Worm (Caenorhabditis elegans): ENCODE measurements around the gene vha-2.

Gene vha-2

DNA sequence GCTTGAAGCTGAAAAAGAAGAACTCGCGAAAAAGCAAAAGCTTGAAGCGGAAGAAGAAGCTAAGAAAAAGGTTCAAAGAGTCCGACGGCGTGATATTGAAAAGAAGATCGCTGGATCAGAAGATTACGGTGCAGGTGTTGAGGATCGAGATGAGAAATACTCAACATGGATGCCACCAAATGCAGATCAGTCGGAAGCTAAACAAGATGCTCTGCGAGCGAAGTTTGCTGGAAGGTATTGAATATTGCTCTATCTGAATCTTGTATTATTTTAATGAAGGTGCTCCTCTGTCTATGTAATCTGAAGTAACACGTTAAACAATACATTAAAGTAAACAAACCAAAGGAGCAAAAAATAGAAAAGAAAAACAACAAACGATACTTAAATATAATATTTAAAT, 20.1 kb downstream of the vha-2 start:
- TF ChIP-seq dve-1 (tag; optimal IDR thresholded peaks at IDR 0.05; ENCODE audit: insufficient read depth) (no peak), madf-5 (GFP tag; IDR thresholded peaks at IDR 0.05) (no peak), ces-1 (GFP tag; optimal IDR thresholded peaks at IDR 0.05) (no peak), spr-1 (tag; optimal IDR thresholded peaks at IDR 0.05) (no peak), F26F4.8 (GFP tag; conservative IDR thresholded peaks at IDR 0.05) (no peak), daf-12 (tag; optimal IDR thresholded peaks at IDR 0.05) (no peak), egl-43 (GFP tag; IDR thresholded peaks at IDR 0.05) (no peak), nhr-10 (tag; optimal IDR thresholded peaks at IDR 0.05) (no peak), ceh-20 (GFP tag; IDR thresholded peaks at IDR 0.05) (no peak), F37D6.2 (tag; optimal IDR thresholded peaks at IDR 0.05) (no peak), dmd-8 (GFP tag; IDR thresholded peaks at IDR 0.05) (no peak)

DNA sequence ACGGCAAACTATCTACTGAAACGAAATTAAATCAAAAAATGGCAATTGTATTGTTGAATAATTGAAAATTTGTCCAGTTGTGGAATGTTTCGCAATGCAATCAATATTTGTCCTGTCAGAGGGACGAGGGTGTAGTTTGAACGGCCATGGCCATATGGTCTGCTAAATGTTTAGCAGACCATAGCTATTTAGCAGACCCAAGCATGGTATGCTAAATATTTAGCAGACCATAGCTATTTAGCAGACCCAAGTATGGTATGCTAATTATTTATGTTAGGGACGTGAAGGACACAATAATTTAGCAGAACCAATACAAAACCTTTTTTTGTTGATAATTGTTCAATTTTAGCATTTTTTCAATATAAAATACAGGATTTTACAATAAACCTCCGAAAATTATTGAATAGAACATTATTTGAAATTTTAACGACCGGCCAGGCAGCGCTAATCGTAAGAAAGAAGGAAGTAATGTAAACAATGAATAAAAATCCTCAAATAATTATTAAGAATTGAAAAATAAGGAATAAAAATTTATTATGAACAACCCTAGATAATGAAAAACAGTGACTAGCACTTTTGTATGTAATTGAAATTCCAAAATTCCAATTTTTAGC, 23.1 kb downstream of the vha-2 start, which contains the start of gene riok-3:
riok-3 (minus strand) TSS at position 15 of the 614 bp plus-strand sequence.
- no peak for TF ChIP-seq pqm-1 (tag; optimal IDR thresholded peaks at IDR 0.05)
- TF ChIP-seq ceh-82 (tag; optimal IDR thresholded peaks at IDR 0.05): no peak
- peak; percentile 47 for TF ChIP-seq mes-2 (tag; optimal IDR thresholded peaks at IDR 0.05; ENCODE audit: poor library complexity, severe bottlenecking)
- peak; percentile 1 for TF ChIP-seq dve-1 (tag; optimal IDR thresholded peaks at IDR 0.05; ENCODE audit: insufficient read depth)
- no peak for TF ChIP-seq hif-1 (tag; optimal IDR thresholded peaks at IDR 0.05)
- TF ChIP-seq ceh-20 (GFP tag; IDR thresholded peaks at IDR 0.05): no peak
- peak; percentile 35 for TF ChIP-seq nhr-102 (tag; optimal IDR thresholded peaks at IDR 0.05)
- peak; percentile 39 for TF ChIP-seq nhr-77 (tag; optimal IDR thresholded peaks at IDR 0.05)
- peak; percentile 18 for TF ChIP-seq gei-8 (GFP tag; optimal IDR thresholded peaks at IDR 0.05)
- TF ChIP-seq snpc-4 (tag; optimal IDR thresholded peaks at IDR 0.05): no peak
- TF ChIP-seq F37D6.2 (tag; optimal IDR thresholded peaks at IDR 0.05): no peak
- TF ChIP-seq aly-2 (tag; optimal IDR thresholded peaks at IDR 0.05): no peak
- no peak for TF ChIP-seq rbr-2 (tag; optimal IDR thresholded peaks at IDR 0.05)
- no peak for TF ChIP-seq Y105C5A.15 (GFP tag; IDR thresholded peaks at IDR 0.05)
- no peak for TF ChIP-seq pha-4 (GFP tag; IDR thresholded peaks at IDR 0.05)
- TF ChIP-seq pha-4 (tag; optimal IDR thresholded peaks at IDR 0.05): no peak
- TF ChIP-seq F10B5.3 (tag; optimal IDR thresholded peaks at IDR 0.05): no peak
- TF ChIP-seq zip-2 (tag; optimal IDR thresholded peaks at IDR 0.05): peak; percentile 87
- no peak for TF ChIP-seq nhr-6 (tag; optimal IDR thresholded peaks at IDR 0.05)
- TF ChIP-seq F26F4.8 (GFP tag; conservative IDR thresholded peaks at IDR 0.05): no peak
- no peak for TF ChIP-seq ZK546.5 (tag; optimal IDR thresholded peaks at IDR 0.05)
- no peak for TF ChIP-seq daf-16 (GFP tag; optimal IDR thresholded peaks at IDR 0.05)
- no peak for TF ChIP-seq daf-16 (tag; optimal IDR thresholded peaks at IDR 0.05)
- no peak for TF ChIP-seq skn-1 (tag; optimal IDR thresholded peaks at IDR 0.05)
- TF ChIP-seq nhr-48 (tag; optimal IDR thresholded peaks at IDR 0.05): no peak
- TF ChIP-seq lir-3 (tag; optimal IDR thresholded peaks at IDR 0.05): no peak
- TF ChIP-seq set-16 (GFP tag; IDR thresholded peaks at IDR 0.05): no peak
- no peak for TF ChIP-seq lin-39 (tag; optimal IDR thresholded peaks at IDR 0.05)
- TF ChIP-seq hlh-11 (tag; optimal IDR thresholded peaks at IDR 0.05): peak; percentile 1
- no peak for TF ChIP-seq F49E8.2 (tag; optimal IDR thresholded peaks at IDR 0.05; ENCODE audit: borderline replicate concordance)
- TF ChIP-seq egl-43 (GFP tag; IDR thresholded peaks at IDR 0.05): no peak
- TF ChIP-seq zfp-3 (GFP tag; conservative IDR thresholded peaks at IDR 0.05): peak; percentile 77
- peak; percentile 33 for TF ChIP-seq mep-1 (tag; optimal IDR thresholded peaks at IDR 0.05)
- no peak for TF ChIP-seq fos-1 (tag; optimal IDR thresholded peaks at IDR 0.05)
- peak in 1 of 2 experiments; percentile 25 for TF ChIP-seq unc-62 (GFP tag; optimal IDR thresholded peaks at IDR 0.05 in 1 of 2)
- TF ChIP-seq unc-62 (tag; optimal IDR thresholded peaks at IDR 0.05): no peak
- peak; percentile 40 for TF ChIP-seq T20F7.1 (GFP tag; optimal IDR thresholded peaks at IDR 0.05)
- TF ChIP-seq nhr-76 (tag; optimal IDR thresholded peaks at IDR 0.05): no peak
- TF ChIP-seq php-3 (GFP tag; IDR thresholded peaks at IDR 0.05): peak; percentile 55; the same call in 1 of the 2 replicates
- no peak for TF ChIP-seq R02D3.7 (tag; optimal IDR thresholded peaks at IDR 0.05)
- no peak for TF ChIP-seq duxl-1 (tag; optimal IDR thresholded peaks at IDR 0.05; ENCODE audit: poor library complexity)
- peak; percentile 12 for TF ChIP-seq nhr-28 (tag; optimal IDR thresholded peaks at IDR 0.05)
- TF ChIP-seq Y5F2A.4 (GFP tag; optimal IDR thresholded peaks at IDR 0.05): no peak
- peak; percentile 78 for TF ChIP-seq T26A8.4 (GFP tag; IDR thresholded peaks at IDR 0.05)

Data from whole organism, L4 larva.